Fruit fly (Drosophila melanogaster) whole organism, prepupa: ENCODE measurements around the gene trus.

Source experiments
- CG10631 ChIP-seq: fragments of 200-800 bp; sonication (Bioruptor generic); optimal IDR thresholded peaks from 2 replicates; lab custom pipeline; 2016; ENCODE audit warnings: missing biosample characterization, missing genetic modification characterization
- CG10669 ChIP-seq: fragments of 200-800 bp; sonication (Bioruptor generic); optimal IDR thresholded peaks from 3 replicates; lab custom pipeline; 2018; ENCODE audit warnings: missing biosample characterization, mild to moderate bottlenecking, missing genetic modification characterization, moderate library complexity
- CG11294 ChIP-seq: fragments of 200-800 bp; sonication (Bioruptor generic); IDR thresholded peaks from 2 replicates; pipeline ENCODE4 v1.3.6; 2022; ENCODE audit warnings: missing biosample characterization, missing genetic modification characterization
- CG11762 ChIP-seq: fragments of 200-800 bp; sonication (Bioruptor generic); optimal IDR thresholded peaks from 3 replicates; lab custom pipeline; 2016; ENCODE audit warnings: missing biosample characterization, missing genetic modification characterization; ENCODE audit not compliant: insufficient read depth
- CG15336 ChIP-seq: fragments of 200-800 bp; sonication (Bioruptor generic); IDR thresholded peaks from 2 replicates; pipeline ENCODE4 v1.3.6; 2022; ENCODE audit warnings: missing biosample characterization, missing genetic modification characterization
- CG3032 ChIP-seq: fragments of 200-800 bp; optimal IDR thresholded peaks from 2 replicates; lab custom pipeline; 2019; ENCODE audit warnings: missing biosample characterization, mild to moderate bottlenecking, missing genetic modification characterization, moderate library complexity
- CG6163 ChIP-seq: fragments of 200-800 bp; sonication (Bioruptor generic); IDR thresholded peaks from 3 replicates; pipeline ENCODE4 v1.3.6; 2022; ENCODE audit warnings: missing biosample characterization, missing genetic modification characterization
- CG6792 ChIP-seq: fragments of 200-800 bp; sonication (Bioruptor generic); optimal IDR thresholded peaks from 3 replicates; lab custom pipeline; 2016; ENCODE audit warnings: missing biosample characterization, missing genetic modification characterization
- CG6808 ChIP-seq: fragments of 200-800 bp; sonication (Bioruptor generic); optimal IDR thresholded peaks from 3 replicates; lab custom pipeline; 2017; ENCODE audit warnings: missing biosample characterization, missing genetic modification characterization, mild to moderate bottlenecking, moderate library complexity, missing genetic modification reagents
- CG6854 ChIP-seq: fragments of 200-800 bp; sonication (Bioruptor generic); optimal IDR thresholded peaks from 2 replicates; lab custom pipeline; 2017; ENCODE audit warnings: missing biosample characterization, mild to moderate bottlenecking, missing genetic modification characterization
- CG7368 ChIP-seq: fragments of 200-800 bp; sonication (Bioruptor generic); optimal IDR thresholded peaks from 3 replicates; lab custom pipeline; 2016; ENCODE audit warnings: missing biosample characterization, missing genetic modification characterization
- Eip78C ChIP-seq: fragments of 200-800 bp; sonication (Bioruptor generic); peaks from one replicate; lab custom pipeline; 2016; ENCODE audit warnings: missing biosample characterization, missing genetic modification characterization
- Ets21C ChIP-seq: fragments of 200-800 bp; sonication (Bioruptor generic); optimal IDR thresholded peaks from 3 replicates; lab custom pipeline; 2016; ENCODE audit warnings: missing biosample characterization, missing genetic modification characterization
- Ets96B ChIP-seq: fragments of 200-800 bp; optimal IDR thresholded peaks from 2 replicates; lab custom pipeline; 2019; ENCODE audit warnings: missing biosample characterization, mild to moderate bottlenecking, missing genetic modification characterization, moderate library complexity
- Hr39 ChIP-seq: fragments of 200-800 bp; sonication (Bioruptor generic); optimal IDR thresholded peaks from 2 replicates; lab custom pipeline; 2016; ENCODE audit warnings: missing biosample characterization, missing genetic modification characterization
- Hr4 ChIP-seq: fragments of 200-800 bp; sonication (Bioruptor generic); optimal IDR thresholded peaks from 3 replicates; lab custom pipeline; 2016; ENCODE audit warnings: missing biosample characterization, missing genetic modification characterization
- Smox ChIP-seq: fragments of 200-800 bp; sonication (Bioruptor generic); optimal IDR thresholded peaks from 3 replicates; lab custom pipeline; 2016; ENCODE audit warnings: missing biosample characterization, missing genetic modification characterization
- Sox14 ChIP-seq: fragments of 200-800 bp; sonication (Bioruptor generic); optimal IDR thresholded peaks from 3 replicates; lab custom pipeline; 2016; ENCODE audit warnings: missing biosample characterization, missing genetic modification characterization
- acj6 ChIP-seq: fragments of 200-800 bp; sonication (Bioruptor generic); optimal IDR thresholded peaks from 3 replicates; lab custom pipeline; 2016; ENCODE audit warnings: missing biosample characterization, missing genetic modification characterization
- dsx ChIP-seq: fragments of 200-800 bp; optimal IDR thresholded peaks from 3 replicates; lab custom pipeline; 2019; ENCODE audit warnings: missing biosample characterization, mild to moderate bottlenecking, missing genetic modification characterization, moderate library complexity; ENCODE audit not compliant: poor library complexity, severe bottlenecking
- esn ChIP-seq: fragments of 200-800 bp; sonication (Bioruptor generic); optimal IDR thresholded peaks from 2 replicates; lab custom pipeline; 2016; ENCODE audit warnings: missing biosample characterization, mild to moderate bottlenecking, missing genetic modification characterization, moderate library complexity
- fd59A ChIP-seq: fragments of 200-800 bp; sonication (Bioruptor generic); optimal IDR thresholded peaks from 2 replicates; lab custom pipeline; 2017; ENCODE audit warnings: missing biosample characterization, mild to moderate bottlenecking, missing genetic modification characterization, missing genetic modification reagents
- fd85E ChIP-seq: fragments of 200-800 bp; sonication (Bioruptor generic); optimal IDR thresholded peaks from 3 replicates; lab custom pipeline; 2016; ENCODE audit warnings: missing biosample characterization, missing genetic modification characterization
- fkh ChIP-seq: fragments of 200-800 bp; sonication (Bioruptor generic); optimal IDR thresholded peaks from 3 replicates; lab custom pipeline; 2017; ENCODE audit warnings: missing biosample characterization, mild to moderate bottlenecking, missing genetic modification characterization, moderate library complexity
- pdm3 ChIP-seq: fragments of 200-800 bp; sonication (Bioruptor generic); optimal IDR thresholded peaks from 3 replicates; lab custom pipeline; 2016; ENCODE audit warnings: missing biosample characterization, missing genetic modification characterization
- salr ChIP-seq, 2 experiments: fragments of 200-800 bp; sonication (Bioruptor generic); optimal IDR thresholded peaks; 3 replicates each; lab custom pipeline; 2016 to 2018; ENCODE audit warnings: missing biosample characterization in 2 of 2, missing genetic modification characterization in 2 of 2, mild to moderate bottlenecking in 1 of 2
- spab ChIP-seq: fragments of 200-800 bp; sonication (Bioruptor generic); optimal IDR thresholded peaks from 2 replicates; lab custom pipeline; 2017; ENCODE audit warnings: missing biosample characterization, mild to moderate bottlenecking, missing genetic modification characterization, missing genetic modification reagents
- ss ChIP-seq, 2 experiments: fragments of 200-800 bp; sonication (Bioruptor generic); optimal IDR thresholded peaks; 2 replicates in 1 of 2; 3 replicates in 1 of 2; lab custom pipeline; 2017 to 2018; ENCODE audit warnings: mild to moderate bottlenecking in 2 of 2, missing biosample characterization in 2 of 2, missing genetic modification characterization in 2 of 2, moderate library complexity in 1 of 2
- vri ChIP-seq: fragments of 200-800 bp; sonication (Bioruptor generic); optimal IDR thresholded peaks from 3 replicates; lab custom pipeline; 2016; ENCODE audit warnings: missing biosample characterization, mild to moderate bottlenecking, missing genetic modification characterization

Gene trus

DNA sequence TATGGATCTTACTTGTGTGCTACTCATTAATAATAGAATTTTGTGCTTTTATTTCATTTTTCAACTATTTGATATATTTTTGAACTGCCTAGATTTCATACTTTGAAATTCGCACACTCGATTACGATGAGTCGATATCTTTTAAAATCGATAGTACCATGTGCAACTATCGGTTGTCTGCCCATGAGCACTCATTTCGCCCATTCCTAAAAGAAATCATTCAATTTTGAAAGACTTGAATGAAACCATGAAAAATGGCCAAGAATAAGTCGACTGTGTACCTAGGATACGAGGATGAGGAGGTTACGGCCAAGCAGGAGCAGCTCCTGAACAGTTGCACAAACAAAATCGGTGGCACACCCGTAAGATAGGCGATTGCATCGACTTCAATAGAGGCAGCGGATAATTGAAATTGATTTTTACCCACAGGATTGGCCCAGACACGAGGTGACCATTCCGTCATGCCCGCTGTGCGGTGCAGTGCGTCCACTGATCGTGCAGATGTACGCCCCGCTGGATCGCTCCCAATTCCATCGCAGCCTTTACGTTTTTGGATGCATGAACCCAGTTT is at the start of gene trus:
trus (plus strand) TSS at position 204 of the 571 bp plus-strand sequence.
- TF ChIP-seq fd59A (GFP tag; lab: Kevin White, UChicago) (no peak), esn (GFP tag; lab: Kevin White, UChicago) (peak; percentile 27), pdm3 (GFP tag; lab: Kevin White, UChicago) (no peak), CG6163 (GFP tag; lab: Robert Waterston, UW) (no peak), salr (GFP tag; optimal IDR thresholded peaks at IDR 0.05; lab: Kevin White, UChicago) (no peak)

DNA sequence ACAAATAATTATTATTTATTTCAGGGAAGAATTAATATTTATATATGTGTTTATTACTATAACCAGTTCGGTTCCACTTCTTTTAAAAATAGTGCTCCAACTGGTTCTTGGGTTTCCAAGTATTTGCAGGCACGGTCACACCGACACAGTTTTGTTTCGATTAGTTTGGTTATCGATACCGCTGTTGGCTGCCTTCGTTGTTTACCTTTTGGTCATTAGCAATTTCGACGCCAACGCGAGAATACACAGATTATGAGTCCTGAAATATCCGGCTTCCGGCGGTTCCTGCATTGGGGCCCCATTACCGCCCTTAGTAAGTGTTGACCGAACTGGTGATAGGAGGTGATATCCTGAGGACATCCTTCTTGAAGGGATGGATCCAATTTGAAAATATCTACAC is 48.2 kb upstream of the trus start, which contains the start of gene CG5196:
CG5196 (plus strand) TSS at position 157 of the 400 bp plus-strand sequence.
- TF ChIP-seq CG6854 (peak; percentile 25), Eip78C (GFP tag; lab: Kevin White, UChicago) (peak; percentile 67), CG6163 (GFP tag; lab: Robert Waterston, UW) (peak; percentile 20; the same call in 1 of the 3 replicates), CG15336 (0 out of 2 replicates have a peak, but pooled peaks have one; percentile 25), CG6808 (no peak), dsx (GFP tag; lab: Kevin White, UChicago) (no peak), Ets96B (tag; lab: Kevin White, UChicago) (peak; percentile 10), pdm3 (GFP tag; lab: Kevin White, UChicago) (no peak), Sox14 (GFP tag; lab: Kevin White, UChicago) (peak; percentile 4), esn (GFP tag; lab: Kevin White, UChicago) (peak; percentile 25), fkh (peak; percentile 93), ss (GFP tag; optimal IDR thresholded peaks at IDR 0.05; lab: Kevin White, UChicago) (peak in 1 of 2 experiments; percentile 38)

DNA sequence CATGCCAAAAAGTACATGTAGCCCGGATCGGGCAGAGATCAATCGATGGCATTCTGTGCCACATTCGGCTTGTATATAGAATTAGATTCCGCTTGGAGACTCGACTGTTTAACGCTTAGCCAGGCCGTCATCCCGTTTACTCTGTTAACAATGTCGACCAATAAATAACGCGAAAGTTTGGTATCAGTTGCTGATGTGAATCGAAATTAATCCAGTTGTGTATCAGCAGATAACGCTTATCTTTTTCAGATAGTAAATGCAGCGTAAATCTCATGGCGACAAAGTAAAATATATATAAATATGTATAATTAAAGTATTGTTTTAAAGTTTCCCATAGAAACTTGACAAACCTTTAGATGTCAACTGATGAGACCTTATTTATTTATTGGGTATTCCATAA is 44.9 kb upstream of the trus start:
- no peak for TF ChIP-seq CG7368 (GFP tag; lab: Kevin White, UChicago)
- no peak for TF ChIP-seq Smox (GFP tag; lab: Kevin White, UChicago)
- TF ChIP-seq CG11294 (GFP tag; lab: Robert Waterston, UW): no peak

DNA sequence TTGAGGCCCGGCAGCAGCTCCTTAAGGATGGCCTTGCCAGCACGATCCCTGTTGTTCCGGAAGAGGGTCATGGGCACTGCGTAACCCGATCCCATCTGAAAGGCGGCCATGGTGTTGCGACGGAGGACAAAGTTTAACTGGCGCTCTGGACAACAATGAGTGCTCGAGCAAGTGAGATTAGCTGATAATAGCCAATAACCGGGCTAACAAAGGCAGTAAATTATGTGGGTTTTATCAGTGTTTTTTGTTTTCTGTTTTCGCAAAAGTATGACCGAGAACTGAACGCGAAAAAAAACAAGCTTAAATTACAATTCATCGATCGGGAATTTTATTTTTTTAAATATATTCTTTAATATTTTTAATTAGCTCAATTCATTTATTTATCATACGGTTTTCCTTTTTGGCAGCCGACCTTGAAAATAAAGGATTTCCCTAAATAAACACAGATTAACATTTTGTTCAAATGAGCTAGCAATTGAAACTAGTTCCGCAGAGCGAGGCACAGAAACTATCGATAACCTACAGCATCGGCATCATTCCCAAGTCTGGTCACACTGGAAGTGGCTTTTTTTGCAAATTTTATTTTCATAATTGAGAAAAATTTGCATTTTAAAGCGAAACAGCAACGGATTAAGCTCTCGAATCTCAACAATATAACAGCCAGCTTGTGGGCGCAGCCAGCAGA is 43.0 kb upstream of the trus start, which contains the start of the genes Dip-C and pps:
Dip-C (minus strand) TSS at position 486 of the 685 bp plus-strand sequence.
pps (plus strand) TSS at position 555 of the 685 bp plus-strand sequence.
- TF ChIP-seq CG6163 (GFP tag; lab: Robert Waterston, UW) (no peak), Sox14 (GFP tag; lab: Kevin White, UChicago) (peak; percentile 63), Hr39 (GFP tag; lab: Kevin White, UChicago) (no peak), vri (GFP tag; lab: Kevin White, UChicago) (no peak), CG6854 (peak; percentile 51), fd85E (no peak), CG6808 (no peak), fkh (no peak), esn (GFP tag; lab: Kevin White, UChicago) (peak; percentile 32), CG11294 (GFP tag; lab: Robert Waterston, UW) (no peak), Hr4 (GFP tag; lab: Kevin White, UChicago) (no peak), CG11762 (no peak), Ets21C (no peak), CG3032 (tag; lab: Kevin White, UChicago) (peak; percentile 10)

DNA sequence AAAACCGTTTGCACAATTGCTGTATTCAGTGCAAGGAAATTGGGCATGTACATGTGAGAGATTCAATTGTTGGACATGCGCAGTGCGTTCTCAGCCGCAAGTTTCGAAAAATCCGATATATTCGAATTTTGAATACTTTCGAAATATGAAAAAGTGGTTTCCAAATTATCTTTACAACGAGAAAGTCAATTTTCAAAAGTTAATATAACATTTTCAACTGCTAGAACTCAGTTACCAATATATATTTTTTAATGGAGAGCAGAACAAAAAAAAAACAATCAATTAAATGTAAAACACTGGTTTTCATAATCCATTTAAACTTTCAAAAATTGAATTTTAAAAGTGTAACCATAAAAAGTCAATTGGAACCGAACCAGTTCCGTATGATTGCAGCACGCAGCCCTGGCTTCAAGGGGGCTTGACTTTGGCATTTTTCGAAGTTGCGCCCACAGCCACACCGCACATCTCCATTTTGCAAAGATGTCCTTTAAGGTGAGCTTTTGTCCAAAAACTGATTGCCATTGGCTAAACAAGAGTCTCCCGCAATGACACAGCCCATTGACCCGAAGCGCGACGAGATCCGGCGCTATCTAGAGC is 33.9 kb upstream of the trus start, which contains the start of the genes Scgbeta and CG17202:
Scgbeta (minus strand) TSS at position 51 of the 597 bp plus-strand sequence.
CG17202 (plus strand) TSS at position 390 of the 597 bp plus-strand sequence.
- TF ChIP-seq salr (GFP tag; optimal IDR thresholded peaks at IDR 0.05; lab: Kevin White, UChicago): no peak
- peak; percentile 28 for TF ChIP-seq esn (GFP tag; lab: Kevin White, UChicago)

DNA sequence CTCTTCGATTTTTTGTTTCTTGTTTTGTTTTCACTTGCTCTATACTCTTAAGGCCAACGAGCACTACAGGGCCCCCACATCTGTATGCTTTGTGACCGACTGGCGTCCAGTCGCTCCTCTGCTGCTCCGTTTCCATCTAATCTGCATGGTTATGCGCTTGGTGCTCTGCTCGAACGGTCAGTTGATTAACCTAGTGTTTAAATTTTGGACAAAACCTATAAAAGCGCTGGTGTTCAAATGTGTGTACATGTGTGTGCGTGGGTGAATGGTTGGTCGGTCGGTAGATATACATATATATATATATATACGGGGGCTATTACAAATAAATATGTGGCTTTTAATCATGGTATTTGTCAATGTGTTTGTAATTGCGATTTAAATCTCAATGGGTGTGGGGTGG is 32.4 kb upstream of the trus start:
- TF ChIP-seq ss (GFP tag; optimal IDR thresholded peaks at IDR 0.05; lab: Kevin White, UChicago): no peak
- no peak for TF ChIP-seq CG6792
- TF ChIP-seq CG10669 (GFP tag; lab: Kevin White, UChicago): no peak
- no peak for TF ChIP-seq CG10631
- no peak for TF ChIP-seq spab (GFP tag; lab: Kevin White, UChicago)
- TF ChIP-seq acj6: no peak
- TF ChIP-seq, all 60 proteins: peak for 0
